Fruit fly (Drosophila melanogaster) whole organism, adult: ENCODE results near the gene Ada1-2.

ENCODE experiments used
- CG12768 ChIP-seq: fragments of 200-800 bp; sonication (Bioruptor generic); optimal IDR thresholded peaks from 2 replicates; lab custom pipeline; 2017; ENCODE audit warnings: missing biosample characterization, missing genetic modification characterization, mild to moderate bottlenecking, moderate library complexity, missing genetic modification reagents
- CG33017 ChIP-seq: fragments of 200-800 bp; sonication (Bioruptor generic); optimal IDR thresholded peaks from 2 replicates; lab custom pipeline; 2018; ENCODE audit warnings: missing biosample characterization, mild to moderate bottlenecking, missing genetic modification characterization, moderate library complexity
- CG5204 ChIP-seq: fragments of 200-800 bp; sonication (Bioruptor generic); optimal IDR thresholded peaks from 2 replicates; lab custom pipeline; 2016; ENCODE audit warnings: missing biosample characterization, missing genetic modification characterization
- CG7045 ChIP-seq: fragments of 200-800 bp; sonication (Bioruptor generic); optimal IDR thresholded peaks from 2 replicates; lab custom pipeline; 2017; ENCODE audit warnings: missing biosample characterization, mild to moderate bottlenecking, missing genetic modification characterization
- CG7101 ChIP-seq: fragments of 200-800 bp; sonication (Bioruptor generic); optimal IDR thresholded peaks from 2 replicates; lab custom pipeline; 2018; ENCODE audit warnings: missing biosample characterization, mild to moderate bottlenecking, missing genetic modification characterization, moderate library complexity
- Clk ChIP-seq: fragments of 200-800 bp; sonication (Bioruptor generic); optimal IDR thresholded peaks from 2 replicates; lab custom pipeline; 2017; ENCODE audit warnings: missing biosample characterization, missing genetic modification characterization
- Crg-1 ChIP-seq: fragments of 200-800 bp; sonication (Bioruptor generic); optimal IDR thresholded peaks from 2 replicates; lab custom pipeline; 2016; ENCODE audit warnings: missing biosample characterization, missing genetic modification characterization
- Hr96 ChIP-seq: fragments of 200-800 bp; sonication (Bioruptor generic); optimal IDR thresholded peaks from 2 replicates; lab custom pipeline; 2016; ENCODE audit warnings: missing biosample characterization, missing genetic modification characterization
- bab1 ChIP-seq: fragments of 200-800 bp; sonication (Bioruptor generic); optimal IDR thresholded peaks from 3 replicates; lab custom pipeline; 2019; ENCODE audit warnings: missing biosample characterization, mild to moderate bottlenecking, missing genetic modification characterization, moderate library complexity
- cic ChIP-seq: fragments of 200-800 bp; sonication (Bioruptor generic); optimal IDR thresholded peaks from 2 replicates; lab custom pipeline; 2017; ENCODE audit warnings: missing biosample characterization, mild to moderate bottlenecking, missing genetic modification characterization, moderate library complexity
- cnc ChIP-seq, 2 experiments: fragments of >200 bp; optimal IDR thresholded peaks; 2 replicates each; lab custom pipeline; 2017
- kay ChIP-seq: fragments of 200-800 bp; sonication (Bioruptor generic); peaks from one replicate; lab custom pipeline; 2016; ENCODE audit warnings: missing biosample characterization, missing genetic modification characterization, borderline replicate concordance
- ovo ChIP-seq: fragments of 200-800 bp; sonication (Bioruptor generic); optimal IDR thresholded peaks from 2 replicates; lab custom pipeline; 2016; ENCODE audit warnings: missing biosample characterization, missing genetic modification characterization
- pad ChIP-seq: fragments of 200-800 bp; sonication (Bioruptor generic); optimal IDR thresholded peaks from 3 replicates; lab custom pipeline; 2017; ENCODE audit warnings: missing biosample characterization, missing genetic modification characterization, mild to moderate bottlenecking, moderate library complexity, missing genetic modification reagents

DNA sequence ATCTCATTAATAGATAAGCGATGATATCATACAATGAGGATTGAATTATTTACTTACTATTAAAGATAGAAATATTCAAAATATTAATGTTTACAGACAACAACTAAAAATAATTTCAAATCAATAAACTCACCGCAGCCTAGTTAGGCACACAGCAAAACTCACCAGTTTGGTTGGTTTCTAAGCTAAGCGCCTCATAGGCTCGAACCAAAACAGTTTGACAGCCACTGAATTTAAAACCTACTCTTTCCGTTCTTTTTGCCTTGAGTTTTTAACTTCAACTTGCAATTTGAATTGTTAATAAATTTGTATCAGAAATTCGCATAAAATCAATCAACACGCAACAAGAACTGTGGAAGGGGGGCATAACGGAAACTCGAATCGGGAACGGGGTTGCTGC lies 44.2 kb upstream of the Ada1-2 start:
- TF ChIP-seq CG7045 (GFP tag; lab: Kevin White, UChicago) (no peak), kay (GFP tag; lab: Kevin White, UChicago) (no peak), Crg-1 (no peak), pad (no peak), cic (GFP tag; lab: Kevin White, UChicago) (no peak), ovo (no peak), Hr96 (GFP tag; lab: Kevin White, UChicago) (no peak), CG7101 (tag; lab: Kevin White, UChicago) (no peak), bab1 (GFP tag; lab: Kevin White, UChicago) (no peak), cnc (optimal IDR thresholded peaks at IDR 0.05; lab: Kevin White, UChicago) (no peak), CG5204 (GFP tag; lab: Kevin White, UChicago) (no peak), CG12768 (GFP tag; lab: Kevin White, UChicago) (no peak), CG33017 (tag; lab: Kevin White, UChicago) (no peak), Clk (no peak)
